Worm (Caenorhabditis elegans) whole organism, young adult: ENCODE data around the gene srt-39.

Experiments used
- B0336.3 ChIP-seq: fragments of 200-800 bp; sonication (Bioruptor generic); IDR thresholded peaks from 2 replicates; pipeline ENCODE4 v1.3.6; 2022; ENCODE audit warnings: missing genetic modification characterization, missing compliant biosample characterization
- ccch-3 ChIP-seq: fragments of 200-800 bp; sonication (Bioruptor generic); optimal IDR thresholded peaks from 2 replicates; lab custom pipeline; 2018; ENCODE audit warnings: mild to moderate bottlenecking, missing genetic modification characterization, missing compliant biosample characterization
- hmg-1.2 ChIP-seq: fragments of 200-800 bp; sonication (Bioruptor generic); IDR thresholded peaks from 2 replicates; pipeline ENCODE4 v1.3.6; 2022; ENCODE audit warnings: missing genetic modification reagents, missing genetic modification characterization, missing compliant biosample characterization
- lin-35 ChIP-seq, 3 experiments: fragments of 150-350 bp in 2 of 3; sonication (generic microtip) in 1 of 3; optimal IDR thresholded peaks; 2 replicates each; lab custom pipeline; 2014 to 2018; ENCODE audit warnings: missing biosample characterization in 3 of 3, missing genetic modification characterization in 3 of 3, missing genetic modification reagents in 3 of 3
- madf-6 ChIP-seq: fragments of 200-800 bp; sonication (Bioruptor generic); IDR thresholded peaks from 2 replicates; pipeline ENCODE4 v1.3.6; 2022; ENCODE audit warnings: missing genetic modification reagents, missing genetic modification characterization, missing compliant biosample characterization
- mes-4 ChIP-seq: sonication (generic microtip); optimal IDR thresholded peaks from 2 replicates; lab custom pipeline; 2016; ENCODE audit warnings: missing genotype, missing genetic modification characterization, missing compliant biosample characterization
- snpc-1.3 ChIP-seq: sonication (generic microtip); optimal IDR thresholded peaks from 2 replicates; lab custom pipeline; 2017; ENCODE audit warnings: missing genetic modification characterization, mild to moderate bottlenecking, missing compliant biosample characterization, antibody characterized with exemption, moderate library complexity, missing genotype, missing genetic modification reagents; ENCODE audit not compliant: insufficient read depth
- unc-130 ChIP-seq: sonication (generic microtip); optimal IDR thresholded peaks from 2 replicates; lab custom pipeline; 2016; ENCODE audit warnings: missing genetic modification reagents, missing genetic modification characterization, missing compliant biosample characterization
- ztf-6 ChIP-seq: fragments of 200-800 bp; sonication (Bioruptor generic); IDR thresholded peaks from 2 replicates; pipeline ENCODE4 v1.3.6; 2022; ENCODE audit warnings: missing genetic modification reagents, missing genetic modification characterization, missing compliant biosample characterization

DNA sequence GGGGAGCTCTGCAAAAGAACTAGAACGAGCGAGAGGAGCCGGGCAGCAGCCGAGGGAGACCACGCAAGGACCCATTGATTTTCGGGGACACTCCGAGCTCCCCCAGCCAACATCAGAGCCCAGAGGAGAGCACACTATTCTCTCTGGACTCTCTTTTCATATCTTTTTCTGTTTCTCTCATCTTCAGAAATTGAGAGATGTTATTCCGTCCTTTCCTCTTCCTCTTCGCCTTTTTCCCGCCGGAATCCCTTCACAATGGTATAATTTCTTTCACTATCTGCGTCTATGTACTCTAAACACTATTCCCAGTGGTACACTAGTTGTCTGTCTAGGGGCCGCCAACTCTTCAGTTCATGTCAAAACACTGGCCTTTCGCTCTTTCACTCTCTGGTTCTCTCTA lies 19.3 kb upstream of the srt-39 start:
- TF ChIP-seq ccch-3 (GFP tag; lab: Kevin White, UChicago) (no peak), hmg-1.2 (GFP tag; lab: Robert Waterston, UW) (peak; percentile 86), unc-130 (GFP tag; lab: Kevin White, UChicago) (no peak), ztf-6 (GFP tag; lab: Robert Waterston, UW) (no peak), B0336.3 (GFP tag; lab: Robert Waterston, UW) (0 out of 2 replicates have a peak, but pooled peaks have one; percentile 28), snpc-1.3 (tag; lab: Kevin White, UChicago) (no peak), mes-4 (tag; lab: Kevin White, UChicago) (no peak), madf-6 (GFP tag; lab: Robert Waterston, UW) (peak; percentile 17; the same call in 1 of the 2 replicates), lin-35 (GFP tag; optimal IDR thresholded peaks at IDR 0.05; lab: Kevin White, UChicago) (peak in 2 of 3 experiments; percentile 13 to 62)
